Fruit fly (Drosophila melanogaster) whole organism, adult: ENCODE data around the gene mRpL55.
A peak's percentile ranks its signal among the peaks of the same experiment; 100 is the strongest.

Experiments used
- CG11617 ChIP-seq: fragments of 200-800 bp; sonication (Bioruptor generic); optimal IDR thresholded peaks from 2 replicates; lab custom pipeline; 2017; ENCODE audit warnings: mild to moderate bottlenecking, missing biosample characterization, missing genetic modification reagents, missing genetic modification characterization
- CG12768 ChIP-seq: fragments of 200-800 bp; sonication (Bioruptor generic); optimal IDR thresholded peaks from 2 replicates; lab custom pipeline; 2017; ENCODE audit warnings: missing biosample characterization, missing genetic modification characterization, mild to moderate bottlenecking, moderate library complexity, missing genetic modification reagents
- CG14711 ChIP-seq: fragments of 200-800 bp; sonication (Bioruptor generic); optimal IDR thresholded peaks from 2 replicates; lab custom pipeline; 2018; ENCODE audit warnings: missing biosample characterization, mild to moderate bottlenecking, missing genetic modification characterization, moderate library complexity
- CG1620 ChIP-seq: fragments of 200-800 bp; sonication (Bioruptor generic); optimal IDR thresholded peaks from 2 replicates; lab custom pipeline; 2016; ENCODE audit warnings: missing biosample characterization, missing genetic modification characterization
- CG33017 ChIP-seq: fragments of 200-800 bp; sonication (Bioruptor generic); optimal IDR thresholded peaks from 2 replicates; lab custom pipeline; 2018; ENCODE audit warnings: missing biosample characterization, mild to moderate bottlenecking, missing genetic modification characterization, moderate library complexity
- CG5204 ChIP-seq: fragments of 200-800 bp; sonication (Bioruptor generic); optimal IDR thresholded peaks from 2 replicates; lab custom pipeline; 2016; ENCODE audit warnings: missing biosample characterization, missing genetic modification characterization
- CG7045 ChIP-seq: fragments of 200-800 bp; sonication (Bioruptor generic); optimal IDR thresholded peaks from 2 replicates; lab custom pipeline; 2017; ENCODE audit warnings: missing biosample characterization, mild to moderate bottlenecking, missing genetic modification characterization
- CG7101 ChIP-seq: fragments of 200-800 bp; sonication (Bioruptor generic); optimal IDR thresholded peaks from 2 replicates; lab custom pipeline; 2018; ENCODE audit warnings: missing biosample characterization, mild to moderate bottlenecking, missing genetic modification characterization, moderate library complexity
- Clk ChIP-seq: fragments of 200-800 bp; sonication (Bioruptor generic); optimal IDR thresholded peaks from 2 replicates; lab custom pipeline; 2017; ENCODE audit warnings: missing biosample characterization, missing genetic modification characterization
- Crg-1 ChIP-seq: fragments of 200-800 bp; sonication (Bioruptor generic); optimal IDR thresholded peaks from 2 replicates; lab custom pipeline; 2016; ENCODE audit warnings: missing biosample characterization, missing genetic modification characterization
- Hr96 ChIP-seq: fragments of 200-800 bp; sonication (Bioruptor generic); optimal IDR thresholded peaks from 2 replicates; lab custom pipeline; 2016; ENCODE audit warnings: missing biosample characterization, missing genetic modification characterization
- Mnt ChIP-seq: fragments of 200-800 bp; sonication (Bioruptor generic); optimal IDR thresholded peaks from 2 replicates; lab custom pipeline; 2016; ENCODE audit warnings: missing biosample characterization, mild to moderate bottlenecking, missing genetic modification characterization
- bab1 ChIP-seq: fragments of 200-800 bp; sonication (Bioruptor generic); optimal IDR thresholded peaks from 3 replicates; lab custom pipeline; 2019; ENCODE audit warnings: missing biosample characterization, mild to moderate bottlenecking, missing genetic modification characterization, moderate library complexity
- cic ChIP-seq: fragments of 200-800 bp; sonication (Bioruptor generic); optimal IDR thresholded peaks from 2 replicates; lab custom pipeline; 2017; ENCODE audit warnings: missing biosample characterization, mild to moderate bottlenecking, missing genetic modification characterization, moderate library complexity
- cnc ChIP-seq, 2 experiments: fragments of >200 bp; optimal IDR thresholded peaks; 2 replicates each; lab custom pipeline; 2017
- kay ChIP-seq: fragments of 200-800 bp; sonication (Bioruptor generic); peaks from one replicate; lab custom pipeline; 2016; ENCODE audit warnings: missing biosample characterization, missing genetic modification characterization, borderline replicate concordance
- ovo ChIP-seq: fragments of 200-800 bp; sonication (Bioruptor generic); optimal IDR thresholded peaks from 2 replicates; lab custom pipeline; 2016; ENCODE audit warnings: missing biosample characterization, missing genetic modification characterization
- tj ChIP-seq: fragments of 200-800 bp; sonication (Bioruptor generic); optimal IDR thresholded peaks from 3 replicates; lab custom pipeline; 2017; ENCODE audit warnings: missing biosample characterization, mild to moderate bottlenecking, missing genetic modification characterization, moderate library complexity
- toe ChIP-seq: fragments of 200-800 bp; sonication (Bioruptor generic); optimal IDR thresholded peaks from 2 replicates; lab custom pipeline; 2016; ENCODE audit warnings: missing biosample characterization, missing genetic modification characterization

Gene mRpL55

DNA sequence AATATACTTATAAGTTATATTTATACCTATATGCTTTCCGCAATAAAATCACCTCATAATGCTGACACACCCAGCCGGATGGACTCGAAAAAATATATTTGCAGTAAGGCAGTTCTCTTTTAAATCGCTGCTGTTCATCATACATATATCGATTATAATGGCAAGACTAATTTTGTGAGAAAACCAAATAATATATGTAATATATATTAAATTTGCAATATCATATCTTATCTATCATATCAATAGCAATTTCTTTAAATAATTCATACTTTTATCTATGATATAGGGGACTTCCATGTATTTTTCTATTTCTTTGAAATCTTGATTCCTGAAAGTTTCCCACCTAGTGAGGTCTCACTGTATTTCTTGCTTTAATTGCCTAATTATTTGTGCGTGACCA is 32.2 kb downstream of the mRpL55 start:
- TF ChIP-seq tj (GFP tag; lab: Kevin White, UChicago): peak; percentile 46
- TF ChIP-seq kay (GFP tag; lab: Kevin White, UChicago): peak; percentile 61
- TF ChIP-seq CG7045: no peak

DNA sequence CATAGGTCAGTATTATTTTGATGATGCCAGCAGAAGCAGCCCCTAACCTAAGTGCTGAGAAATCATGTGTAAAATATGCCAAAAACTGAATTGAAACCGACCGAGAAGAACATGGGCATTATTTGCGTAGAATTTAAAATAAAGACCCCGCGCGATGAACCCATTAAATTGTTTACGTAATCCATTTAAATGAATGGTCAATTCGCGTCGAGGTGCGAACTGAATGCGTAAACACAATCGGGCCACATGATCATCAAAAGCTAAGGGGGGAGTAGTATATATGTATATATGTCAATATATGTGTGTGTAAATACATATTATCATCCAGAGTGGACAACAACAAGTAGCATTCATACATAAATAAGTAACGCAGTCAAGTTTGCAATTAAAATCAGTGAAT is 34.5 kb downstream of the mRpL55 start:
- TF ChIP-seq kay (GFP tag; lab: Kevin White, UChicago): peak; percentile 25
- TF ChIP-seq cic (GFP tag; lab: Kevin White, UChicago): no peak
- peak; percentile 85 for TF ChIP-seq tj (GFP tag; lab: Kevin White, UChicago)

DNA sequence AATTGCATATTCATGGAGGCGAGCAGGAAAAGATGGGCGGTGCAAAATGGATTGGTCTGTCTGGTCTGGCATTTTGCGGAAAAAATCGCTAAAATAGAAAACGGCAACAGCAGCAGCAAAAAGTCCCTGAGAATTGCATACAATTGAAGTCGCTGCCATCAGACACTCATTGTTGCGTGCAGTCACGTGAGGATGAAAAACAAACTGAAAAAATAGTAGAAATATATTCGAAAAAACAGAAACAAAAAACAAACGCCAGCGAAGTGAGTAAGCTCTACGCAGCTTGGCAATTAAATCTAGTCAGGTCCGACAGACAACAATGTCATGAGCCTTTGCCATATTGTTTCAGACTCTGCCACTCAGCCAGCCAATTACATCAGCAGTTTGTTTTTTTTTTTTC is 35.4 kb downstream of the mRpL55 start:
- TF ChIP-seq cnc (optimal IDR thresholded peaks at IDR 0.05; lab: Kevin White, UChicago) (no peak), CG11617 (GFP tag; lab: Kevin White, UChicago) (no peak), Hr96 (no peak), bab1 (GFP tag; lab: Kevin White, UChicago) (no peak), tj (GFP tag; lab: Kevin White, UChicago) (no peak)

DNA sequence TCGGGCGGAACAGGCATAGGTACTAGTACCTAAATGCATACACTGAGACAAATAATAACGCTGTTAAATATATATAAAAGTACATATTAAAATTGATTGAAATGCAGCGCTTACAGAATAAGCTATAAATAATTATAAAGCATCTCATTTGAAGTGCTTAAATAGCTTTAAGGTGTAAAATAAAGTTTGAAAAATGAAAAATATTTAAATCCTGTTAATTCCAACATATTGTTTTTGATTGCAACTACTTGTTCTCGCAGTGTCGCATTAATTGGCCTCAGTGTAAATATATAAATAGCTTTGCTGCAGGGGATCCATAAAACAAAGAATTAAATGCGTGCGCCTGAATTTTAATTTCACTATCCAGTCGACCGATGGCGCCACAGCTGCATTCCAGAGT is 36.3 kb downstream of the mRpL55 start:
- no peak for TF ChIP-seq CG5204
- no peak for TF ChIP-seq Hr96
- TF ChIP-seq CG7101 (tag; lab: Kevin White, UChicago): no peak
- no peak for TF ChIP-seq cic (GFP tag; lab: Kevin White, UChicago)
- TF ChIP-seq CG7045: no peak
- TF ChIP-seq cnc (optimal IDR thresholded peaks at IDR 0.05; lab: Kevin White, UChicago): no peak
- no peak for TF ChIP-seq Crg-1 (GFP tag; lab: Kevin White, UChicago)
- TF ChIP-seq kay (GFP tag; lab: Kevin White, UChicago): no peak
- no peak for TF ChIP-seq ovo (GFP tag; lab: Kevin White, UChicago)
- no peak for TF ChIP-seq Clk (GFP tag; lab: Kevin White, UChicago)
- no peak for TF ChIP-seq Mnt (GFP tag; lab: Kevin White, UChicago)
- TF ChIP-seq CG33017 (tag; lab: Kevin White, UChicago): no peak
- TF ChIP-seq toe (GFP tag; lab: Kevin White, UChicago): no peak
- no peak for TF ChIP-seq CG14711 (tag; lab: Kevin White, UChicago)

DNA sequence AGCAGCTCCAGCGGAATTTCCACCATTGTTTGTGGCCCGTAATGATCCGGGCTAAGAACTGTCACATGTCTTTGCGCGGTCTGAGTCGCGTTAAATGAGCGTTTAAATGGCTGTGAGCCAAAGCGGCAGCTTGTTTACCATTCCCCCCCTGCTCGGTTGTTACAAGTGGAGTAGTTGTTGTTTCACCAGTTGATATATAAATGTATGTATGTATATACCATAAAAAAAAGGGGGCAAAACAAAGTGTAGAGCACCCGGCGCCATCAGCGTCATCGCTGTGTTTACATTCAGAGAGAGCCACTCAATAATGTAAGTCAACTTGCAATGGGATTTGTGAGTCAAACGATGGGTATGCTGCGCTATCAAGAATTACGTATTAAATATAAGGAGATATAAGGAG is 37.8 kb downstream of the mRpL55 start:
- peak; percentile 10 for TF ChIP-seq tj (GFP tag; lab: Kevin White, UChicago)
- peak; percentile 8 for TF ChIP-seq Hr96
- TF ChIP-seq CG5204: no peak

DNA sequence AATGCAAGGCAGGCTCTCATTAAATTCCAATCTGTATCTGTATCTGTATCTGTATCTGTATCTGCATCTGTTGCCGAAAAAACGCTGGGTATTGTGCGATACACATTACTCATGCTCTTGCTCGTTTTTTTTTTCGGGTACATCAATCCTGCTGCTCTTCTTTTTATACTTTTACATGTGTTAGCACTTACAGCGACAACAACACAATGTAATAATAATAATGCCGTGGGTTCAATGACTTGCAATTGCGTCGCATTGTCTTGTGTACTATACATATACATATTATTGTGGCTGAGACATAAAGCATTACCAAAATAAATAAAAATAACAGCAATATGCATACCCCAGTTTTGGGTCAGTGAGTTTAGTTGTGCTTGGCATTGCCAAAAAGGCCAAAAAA is 39.9 kb downstream of the mRpL55 start:
- TF ChIP-seq Clk (GFP tag; lab: Kevin White, UChicago): no peak
- no peak for TF ChIP-seq CG11617 (GFP tag; lab: Kevin White, UChicago)
- TF ChIP-seq kay (GFP tag; lab: Kevin White, UChicago): no peak
- no peak for TF ChIP-seq CG33017 (tag; lab: Kevin White, UChicago)

DNA sequence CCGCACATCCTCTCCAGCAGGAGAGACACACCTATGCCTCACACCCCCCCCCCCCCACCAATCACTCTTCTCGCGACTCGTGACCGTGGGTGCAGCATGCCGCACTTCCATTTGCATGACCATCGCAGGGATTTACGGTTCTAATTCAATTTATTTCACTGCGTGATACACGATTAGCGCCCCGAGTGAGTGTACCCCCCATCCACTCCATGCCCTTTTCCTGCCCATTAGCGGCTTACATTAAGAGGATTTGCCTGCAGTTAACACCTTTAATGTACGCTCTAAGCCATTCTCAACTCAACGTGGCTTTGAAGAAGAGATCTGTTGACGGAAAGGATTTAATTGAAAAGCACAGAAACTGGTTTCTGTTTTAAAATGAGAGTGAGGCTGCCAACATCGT is 42.2 kb downstream of the mRpL55 start:
- TF ChIP-seq CG1620 (GFP tag; lab: Kevin White, UChicago) (no peak), CG33017 (tag; lab: Kevin White, UChicago) (no peak), kay (GFP tag; lab: Kevin White, UChicago) (no peak), CG14711 (tag; lab: Kevin White, UChicago) (no peak), ovo (GFP tag; lab: Kevin White, UChicago) (no peak), toe (GFP tag; lab: Kevin White, UChicago) (no peak), bab1 (GFP tag; lab: Kevin White, UChicago) (no peak), Mnt (GFP tag; lab: Kevin White, UChicago) (no peak), CG11617 (GFP tag; lab: Kevin White, UChicago) (no peak), CG5204 (no peak), Crg-1 (GFP tag; lab: Kevin White, UChicago) (no peak), tj (GFP tag; lab: Kevin White, UChicago) (no peak), CG12768 (GFP tag; lab: Kevin White, UChicago) (no peak), Hr96 (no peak), cnc (optimal IDR thresholded peaks at IDR 0.05; lab: Kevin White, UChicago) (no peak), CG7045 (no peak), Clk (GFP tag; lab: Kevin White, UChicago) (no peak)

DNA sequence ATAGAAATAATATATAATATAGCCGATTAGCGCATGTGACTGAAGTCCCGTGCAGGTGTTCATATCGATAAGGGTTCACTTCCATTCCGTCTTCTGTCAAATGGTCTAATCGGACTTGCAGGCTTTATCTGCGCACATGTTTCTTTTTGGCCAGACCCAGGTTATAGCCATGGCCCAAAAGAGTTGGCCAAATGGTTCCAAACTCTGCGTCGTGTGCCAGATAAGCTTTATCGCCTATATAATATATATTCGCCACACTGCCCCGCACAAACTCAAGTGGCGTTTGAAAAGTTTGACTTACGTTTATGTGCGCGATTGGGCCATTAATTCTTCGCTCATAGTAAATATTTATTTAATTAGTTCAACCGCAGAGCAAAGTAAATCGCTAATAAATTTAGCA is 43.5 kb downstream of the mRpL55 start:
- TF ChIP-seq tj (GFP tag; lab: Kevin White, UChicago) (no peak), Mnt (GFP tag; lab: Kevin White, UChicago) (peak; percentile 41), CG7101 (tag; lab: Kevin White, UChicago) (no peak), bab1 (GFP tag; lab: Kevin White, UChicago) (no peak), cic (GFP tag; lab: Kevin White, UChicago) (peak; percentile 76)
